Fruit fly (Drosophila melanogaster) whole organism, prepupa: ENCODE results near the gene Ubi-p63E.

Experiments
- Blimp-1 ChIP-seq: fragments of 200-800 bp; sonication (Bioruptor generic); optimal IDR thresholded peaks from 3 replicates; lab custom pipeline; 2017; ENCODE audit warnings: missing biosample characterization, missing genetic modification characterization, mild to moderate bottlenecking, moderate library complexity, missing genetic modification reagents
- CG15336 ChIP-seq: fragments of 200-800 bp; sonication (Bioruptor generic); IDR thresholded peaks from 2 replicates; pipeline ENCODE4 v1.3.6; 2022; ENCODE audit warnings: missing biosample characterization, missing genetic modification characterization
- CG1621 ChIP-seq: fragments of 200-800 bp; sonication (Bioruptor generic); optimal IDR thresholded peaks from 3 replicates; lab custom pipeline; 2018; ENCODE audit warnings: missing biosample characterization, mild to moderate bottlenecking, missing genetic modification characterization
- CG3032 ChIP-seq: fragments of 200-800 bp; optimal IDR thresholded peaks from 2 replicates; lab custom pipeline; 2019; ENCODE audit warnings: missing biosample characterization, mild to moderate bottlenecking, missing genetic modification characterization, moderate library complexity
- CG31627 ChIP-seq: fragments of 200-800 bp; sonication (Bioruptor generic); optimal IDR thresholded peaks from 3 replicates; lab custom pipeline; 2016; ENCODE audit warnings: missing biosample characterization, missing genetic modification characterization
- CG3919 ChIP-seq: fragments of 200-800 bp; sonication (Bioruptor generic); optimal IDR thresholded peaks from 3 replicates; lab custom pipeline; 2016; ENCODE audit warnings: missing biosample characterization, missing genetic modification characterization
- CG4318 ChIP-seq: fragments of 200-800 bp; sonication (Bioruptor generic); optimal IDR thresholded peaks from 3 replicates; lab custom pipeline; 2017; ENCODE audit warnings: missing biosample characterization, mild to moderate bottlenecking, missing genetic modification characterization
- CG6163 ChIP-seq: fragments of 200-800 bp; sonication (Bioruptor generic); IDR thresholded peaks from 3 replicates; pipeline ENCODE4 v1.3.6; 2022; ENCODE audit warnings: missing biosample characterization, missing genetic modification characterization
- CG6792 ChIP-seq: fragments of 200-800 bp; sonication (Bioruptor generic); optimal IDR thresholded peaks from 3 replicates; lab custom pipeline; 2016; ENCODE audit warnings: missing biosample characterization, missing genetic modification characterization
- CG6808 ChIP-seq: fragments of 200-800 bp; sonication (Bioruptor generic); optimal IDR thresholded peaks from 3 replicates; lab custom pipeline; 2017; ENCODE audit warnings: missing biosample characterization, missing genetic modification characterization, mild to moderate bottlenecking, moderate library complexity, missing genetic modification reagents
- CG6854 ChIP-seq: fragments of 200-800 bp; sonication (Bioruptor generic); optimal IDR thresholded peaks from 2 replicates; lab custom pipeline; 2017; ENCODE audit warnings: missing biosample characterization, mild to moderate bottlenecking, missing genetic modification characterization
- CG7368 ChIP-seq: fragments of 200-800 bp; sonication (Bioruptor generic); optimal IDR thresholded peaks from 3 replicates; lab custom pipeline; 2016; ENCODE audit warnings: missing biosample characterization, missing genetic modification characterization
- CG8119 ChIP-seq: fragments of 200-800 bp; sonication (Bioruptor generic); IDR thresholded peaks from 3 replicates; pipeline ENCODE4 v1.3.6; 2022; ENCODE audit warnings: missing biosample characterization, missing genetic modification characterization
- CG8319 ChIP-seq: fragments of 200-800 bp; sonication (Bioruptor generic); optimal IDR thresholded peaks from 3 replicates; lab custom pipeline; 2016; ENCODE audit warnings: missing biosample characterization, missing genetic modification characterization
- Eip78C ChIP-seq: fragments of 200-800 bp; sonication (Bioruptor generic); peaks from one replicate; lab custom pipeline; 2016; ENCODE audit warnings: missing biosample characterization, missing genetic modification characterization
- Eip93F ChIP-seq: fragments of 200-800 bp; sonication (Bioruptor generic); optimal IDR thresholded peaks from 2 replicates; lab custom pipeline; 2016; ENCODE audit warnings: missing biosample characterization, mild to moderate bottlenecking, missing genetic modification characterization
- Ets21C ChIP-seq: fragments of 200-800 bp; sonication (Bioruptor generic); optimal IDR thresholded peaks from 3 replicates; lab custom pipeline; 2016; ENCODE audit warnings: missing biosample characterization, missing genetic modification characterization
- Hr38 ChIP-seq: sonication (Bioruptor generic); optimal IDR thresholded peaks from 2 replicates; lab custom pipeline; 2016; ENCODE audit warnings: missing biosample characterization, missing genetic modification characterization
- Hr39 ChIP-seq: fragments of 200-800 bp; sonication (Bioruptor generic); optimal IDR thresholded peaks from 2 replicates; lab custom pipeline; 2016; ENCODE audit warnings: missing biosample characterization, missing genetic modification characterization
- Hr4 ChIP-seq: fragments of 200-800 bp; sonication (Bioruptor generic); optimal IDR thresholded peaks from 3 replicates; lab custom pipeline; 2016; ENCODE audit warnings: missing biosample characterization, missing genetic modification characterization
- Met ChIP-seq: fragments of 200-800 bp; sonication (Bioruptor generic); optimal IDR thresholded peaks from 3 replicates; lab custom pipeline; 2016; ENCODE audit warnings: missing biosample characterization, missing genetic modification characterization
- Smox ChIP-seq: fragments of 200-800 bp; sonication (Bioruptor generic); optimal IDR thresholded peaks from 3 replicates; lab custom pipeline; 2016; ENCODE audit warnings: missing biosample characterization, missing genetic modification characterization
- achi ChIP-seq: fragments of 200-800 bp; sonication (Bioruptor generic); optimal IDR thresholded peaks from 3 replicates; lab custom pipeline; 2016; ENCODE audit warnings: missing biosample characterization, missing genetic modification characterization
- acj6 ChIP-seq: fragments of 200-800 bp; sonication (Bioruptor generic); optimal IDR thresholded peaks from 3 replicates; lab custom pipeline; 2016; ENCODE audit warnings: missing biosample characterization, missing genetic modification characterization
- cyc ChIP-seq: fragments of 200-800 bp; sonication (Bioruptor generic); optimal IDR thresholded peaks from 3 replicates; lab custom pipeline; 2016; ENCODE audit warnings: missing biosample characterization, missing genetic modification characterization
- dsx ChIP-seq: fragments of 200-800 bp; optimal IDR thresholded peaks from 3 replicates; lab custom pipeline; 2019; ENCODE audit warnings: missing biosample characterization, mild to moderate bottlenecking, missing genetic modification characterization, moderate library complexity; ENCODE audit not compliant: poor library complexity, severe bottlenecking
- esn ChIP-seq: fragments of 200-800 bp; sonication (Bioruptor generic); optimal IDR thresholded peaks from 2 replicates; lab custom pipeline; 2016; ENCODE audit warnings: missing biosample characterization, mild to moderate bottlenecking, missing genetic modification characterization, moderate library complexity
- fd59A ChIP-seq: fragments of 200-800 bp; sonication (Bioruptor generic); optimal IDR thresholded peaks from 2 replicates; lab custom pipeline; 2017; ENCODE audit warnings: missing biosample characterization, mild to moderate bottlenecking, missing genetic modification characterization, missing genetic modification reagents
- fkh ChIP-seq: fragments of 200-800 bp; sonication (Bioruptor generic); optimal IDR thresholded peaks from 3 replicates; lab custom pipeline; 2017; ENCODE audit warnings: missing biosample characterization, mild to moderate bottlenecking, missing genetic modification characterization, moderate library complexity
- pdm3 ChIP-seq: fragments of 200-800 bp; sonication (Bioruptor generic); optimal IDR thresholded peaks from 3 replicates; lab custom pipeline; 2016; ENCODE audit warnings: missing biosample characterization, missing genetic modification characterization
- ss ChIP-seq, 2 experiments: fragments of 200-800 bp; sonication (Bioruptor generic); optimal IDR thresholded peaks; 2 replicates in 1 of 2; 3 replicates in 1 of 2; lab custom pipeline; 2017 to 2018; ENCODE audit warnings: mild to moderate bottlenecking in 2 of 2, missing biosample characterization in 2 of 2, missing genetic modification characterization in 2 of 2, moderate library complexity in 1 of 2
- svp ChIP-seq: fragments of 200-800 bp; sonication (Bioruptor generic); peaks from one replicate; lab custom pipeline; 2016; ENCODE audit warnings: missing biosample characterization, missing genetic modification characterization
- topi ChIP-seq: fragments of 200-800 bp; sonication (Bioruptor generic); optimal IDR thresholded peaks from 3 replicates; lab custom pipeline; 2016; ENCODE audit warnings: missing biosample characterization, missing genetic modification characterization
- vri ChIP-seq: fragments of 200-800 bp; sonication (Bioruptor generic); optimal IDR thresholded peaks from 3 replicates; lab custom pipeline; 2016; ENCODE audit warnings: missing biosample characterization, mild to moderate bottlenecking, missing genetic modification characterization

Gene Ubi-p63E

dm6 chr3L:3933599-3933998 lies 30.6 kb upstream of the Ubi-p63E start (continued):
- TF ChIP-seq Blimp-1 (GFP tag; lab: Kevin White, UChicago), result peak; percentile 4
- TF ChIP-seq, all 60 proteins: peak for 8

- no peak for TF ChIP-seq pdm3 (GFP tag; lab: Kevin White, UChicago)
- TF ChIP-seq Met, result no peak
- TF ChIP-seq achi, result no peak
- peak; percentile 80 for TF ChIP-seq fkh (GFP tag; lab: Kevin White, UChicago)
- TF ChIP-seq Eip78C, result peak; percentile 69
- no peak for TF ChIP-seq CG31627 (GFP tag; lab: Kevin White, UChicago)
- no peak for TF ChIP-seq Hr4
- no peak for TF ChIP-seq CG6854 (GFP tag; lab: Kevin White, UChicago)
- no peak for TF ChIP-seq topi (GFP tag; lab: Kevin White, UChicago)
- TF ChIP-seq, all 60 proteins: peak for 2
Measured at dm6 chr3L:3932742-3933289, 29.8 kb upstream of the Ubi-p63E start.

dm6 chr3L:3931778-3932177 lies 28.8 kb upstream of the Ubi-p63E start:
- TF ChIP-seq CG6163 (GFP tag; lab: Robert Waterston, UW) (no peak), CG3919 (GFP tag; lab: Kevin White, UChicago) (no peak), fkh (GFP tag; lab: Kevin White, UChicago) (peak; percentile 51)

DNA sequence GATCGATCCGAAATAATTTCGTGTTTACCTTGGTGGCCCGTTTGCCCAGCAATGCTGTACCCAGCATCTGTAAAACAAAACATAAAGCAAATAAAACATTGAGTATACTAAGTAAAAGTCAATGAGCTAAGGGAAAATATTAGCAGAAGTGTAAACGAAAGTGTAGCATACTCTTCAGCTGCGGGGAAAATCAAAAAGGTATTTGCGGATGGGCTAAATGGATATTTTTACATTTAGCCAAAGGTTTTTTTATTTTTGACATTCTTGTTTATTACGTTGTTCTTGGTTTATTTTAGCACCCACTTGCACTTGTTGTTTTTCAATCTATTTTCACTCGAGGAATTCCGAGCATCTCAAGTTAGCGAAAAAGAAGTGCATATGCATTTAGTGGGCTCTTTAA lies 27.9 kb upstream of the Ubi-p63E start:
- TF ChIP-seq CG8119 (GFP tag; lab: Robert Waterston, UW), result peak; percentile 14; the same call in 1 of the 3 replicates
- TF ChIP-seq fkh (GFP tag; lab: Kevin White, UChicago), result peak; percentile 45
- no peak for TF ChIP-seq achi

dm6 chr3L:3929968-3930767 lies 27.2 kb upstream of the Ubi-p63E start:
- TF ChIP-seq CG6808, result no peak
- TF ChIP-seq acj6 (GFP tag; lab: Kevin White, UChicago), result no peak
- TF ChIP-seq svp, result peak; percentile 13
- peak; percentile 38 for TF ChIP-seq vri
- TF ChIP-seq, all 60 proteins: peak for 2

DNA sequence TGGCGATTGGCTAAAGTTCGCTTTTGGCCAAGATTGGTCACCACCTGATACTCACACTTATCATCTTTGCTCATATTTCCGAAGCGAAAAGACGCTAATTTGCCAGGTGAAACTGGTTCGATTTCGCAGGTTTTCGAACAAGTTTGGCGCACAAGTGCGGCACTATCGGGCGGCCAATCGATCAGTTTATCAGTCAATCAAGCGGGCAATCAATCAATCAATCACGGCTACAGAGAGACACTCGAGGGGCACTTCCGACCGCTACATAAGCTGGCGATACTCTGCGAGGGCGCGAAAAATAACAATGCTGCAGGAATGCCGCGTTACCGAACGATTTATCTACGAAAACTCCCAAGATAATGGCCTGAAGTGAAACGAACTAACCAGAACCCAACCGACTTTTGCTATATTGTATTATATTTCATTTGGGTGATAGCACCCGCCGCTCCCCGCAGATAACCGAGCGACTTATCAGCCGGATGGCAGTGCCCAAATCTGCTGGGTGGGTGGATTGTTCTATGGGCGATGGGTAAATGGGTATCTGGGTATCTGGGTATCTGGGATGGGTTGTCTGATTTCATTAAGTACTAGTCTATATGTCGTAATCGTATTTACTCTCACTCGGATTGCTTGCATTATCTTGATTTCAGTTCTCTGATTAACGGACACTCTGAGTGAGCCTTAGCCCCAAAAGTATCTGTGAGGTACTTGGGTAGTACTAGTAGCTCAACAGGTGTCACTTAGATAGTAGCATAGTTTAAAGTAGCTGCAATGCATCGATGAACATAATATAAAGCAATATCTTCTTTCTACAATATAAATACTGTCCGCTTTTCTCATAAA lies 26.2 kb upstream of the Ubi-p63E start:
- peak; percentile 24 for TF ChIP-seq Eip78C
- no peak for TF ChIP-seq esn (GFP tag; lab: Kevin White, UChicago)
- TF ChIP-seq CG1621 (tag; lab: Kevin White, UChicago), result no peak
- TF ChIP-seq CG6808, result no peak
- no peak for TF ChIP-seq CG31627 (GFP tag; lab: Kevin White, UChicago)
- no peak for TF ChIP-seq CG6163 (GFP tag; lab: Robert Waterston, UW)
- no peak for TF ChIP-seq Hr39
- peak; percentile 85 for TF ChIP-seq vri

- TF ChIP-seq CG3032 (tag; lab: Kevin White, UChicago), result no peak
- TF ChIP-seq vri, result peak; percentile 92
- TF ChIP-seq Ets21C (GFP tag; lab: Kevin White, UChicago), result peak; percentile 81
- TF ChIP-seq CG6792, result peak; percentile 85
- TF ChIP-seq cyc (GFP tag; lab: Kevin White, UChicago), result peak; percentile 89
- peak; percentile 71 for TF ChIP-seq CG8319 (GFP tag; lab: Kevin White, UChicago)
- peak in 1 of 2 experiments; percentile 35 for TF ChIP-seq ss (GFP tag; optimal IDR thresholded peaks at IDR 0.05; lab: Kevin White, UChicago)
- peak; percentile 90 for TF ChIP-seq CG6163 (GFP tag; lab: Robert Waterston, UW)
- peak; percentile 78 for TF ChIP-seq CG15336 (GFP tag; lab: Robert Waterston, UW)
- TF ChIP-seq CG7368 (GFP tag; lab: Kevin White, UChicago), result peak; percentile 73
- peak; percentile 87 for TF ChIP-seq acj6 (GFP tag; lab: Kevin White, UChicago)
- TF ChIP-seq Eip93F (GFP tag; lab: Kevin White, UChicago), result peak; percentile 69
- no peak for TF ChIP-seq Hr38 (GFP tag; lab: Kevin White, UChicago)
- TF ChIP-seq dsx (GFP tag; lab: Kevin White, UChicago), result peak; percentile 60
- TF ChIP-seq CG8119 (GFP tag; lab: Robert Waterston, UW), result peak; percentile 82
- peak; percentile 90 for TF ChIP-seq Smox (GFP tag; lab: Kevin White, UChicago)
- TF ChIP-seq CG4318 (GFP tag; lab: Kevin White, UChicago), result peak; percentile 55
- TF ChIP-seq fd59A (GFP tag; lab: Kevin White, UChicago), result peak; percentile 73
Measured at dm6 chr3L:3928205-3928942, 25.4 kb upstream of the Ubi-p63E start.
